Worm (Caenorhabditis elegans) whole organism, mixed stage, embryonic: ENCODE data around the gene nhr-27.

Experiments
- bed-3 ChIP-seq: fragments of 200-800 bp; sonication (Bioruptor generic); optimal IDR thresholded peaks from 3 replicates; lab custom pipeline; 2018; ENCODE audit warnings: mild to moderate bottlenecking, missing genetic modification characterization, moderate library complexity, missing compliant biosample characterization
- blmp-1 ChIP-seq: fragments of 150-350 bp; optimal IDR thresholded peaks from 2 replicates; lab custom pipeline; 2014; ENCODE audit warnings: missing biosample characterization, missing genetic modification characterization
- ceh-39 ChIP-seq: fragments of 150-350 bp; optimal IDR thresholded peaks from 2 replicates; lab custom pipeline; 2014; ENCODE audit warnings: missing biosample characterization, missing genetic modification characterization
- ceh-43 ChIP-seq: fragments of 200-800 bp; sonication (Bioruptor generic); optimal IDR thresholded peaks from 2 replicates; lab custom pipeline; 2018; ENCODE audit warnings: mild to moderate bottlenecking, missing genetic modification characterization, moderate library complexity, missing compliant biosample characterization
- ces-1 ChIP-seq: fragments of 150-350 bp; optimal IDR thresholded peaks from 2 replicates; lab custom pipeline; 2014; ENCODE audit warnings: missing biosample characterization, missing genetic modification reagents, missing genetic modification characterization
- cnd-1 ChIP-seq: fragments of 200-800 bp; sonication (Bioruptor generic); optimal IDR thresholded peaks from 2 replicates; lab custom pipeline; 2018; ENCODE audit warnings: mild to moderate bottlenecking, missing genetic modification characterization, missing compliant biosample characterization
- elt-1 ChIP-seq: sonication (generic microtip); optimal IDR thresholded peaks from 2 replicates; lab custom pipeline; 2017; ENCODE audit warnings: missing genetic modification characterization, mild to moderate bottlenecking, missing compliant biosample characterization, antibody characterized with exemption, moderate library complexity, borderline replicate concordance; ENCODE audit not compliant: insufficient read depth
- elt-3 ChIP-seq: fragments of 150-350 bp; optimal IDR thresholded peaks from 2 replicates; lab custom pipeline; 2014; ENCODE audit warnings: missing biosample characterization, missing genetic modification characterization
- ham-2 ChIP-seq: fragments of 200-800 bp; sonication (Bioruptor generic); optimal IDR thresholded peaks from 2 replicates; lab custom pipeline; 2018; ENCODE audit warnings: mild to moderate bottlenecking, missing genetic modification characterization, missing compliant biosample characterization
- hlh-1 ChIP-seq: fragments of 150-350 bp; optimal IDR thresholded peaks from 2 replicates; lab custom pipeline; 2014; ENCODE audit warnings: missing biosample characterization, missing genetic modification reagents, missing genetic modification characterization
- lin-13 ChIP-seq: fragments of 150-350 bp; optimal IDR thresholded peaks from 2 replicates; lab custom pipeline; 2014; ENCODE audit warnings: missing biosample characterization, missing genetic modification characterization
- lin-32 ChIP-seq: fragments of 200-800 bp; sonication (Bioruptor generic); optimal IDR thresholded peaks from 2 replicates; lab custom pipeline; 2018; ENCODE audit warnings: mild to moderate bottlenecking, missing genetic modification characterization, missing compliant biosample characterization
- lsy-2 ChIP-seq: fragments of 150-350 bp; optimal IDR thresholded peaks from 2 replicates; lab custom pipeline; 2014; ENCODE audit warnings: missing biosample characterization, missing genetic modification characterization
- mab-5 ChIP-seq: fragments of 150-350 bp; optimal IDR thresholded peaks from 2 replicates; lab custom pipeline; 2014; ENCODE audit warnings: missing biosample characterization, missing genetic modification characterization
- mep-1 ChIP-seq: fragments of 150-350 bp; optimal IDR thresholded peaks from 2 replicates; lab custom pipeline; 2017; ENCODE audit warnings: missing biosample characterization, missing genetic modification reagents, missing genetic modification characterization, inconsistent platforms
- mls-2 ChIP-seq: sonication (generic microtip); optimal IDR thresholded peaks from 2 replicates; lab custom pipeline; 2016; ENCODE audit warnings: mild to moderate bottlenecking, missing genetic modification characterization, moderate library complexity, missing compliant biosample characterization
- nhr-2 ChIP-seq: fragments of 150-350 bp; optimal IDR thresholded peaks from 2 replicates; lab custom pipeline; 2014; ENCODE audit warnings: missing biosample characterization, missing genetic modification characterization
- nhr-28 ChIP-seq: fragments of 150-350 bp; optimal IDR thresholded peaks from 2 replicates; lab custom pipeline; 2014; ENCODE audit warnings: missing biosample characterization, missing genetic modification characterization
- nhr-76 ChIP-seq: sonication (generic microtip); optimal IDR thresholded peaks from 2 replicates; lab custom pipeline; 2017; ENCODE audit warnings: missing biosample characterization, missing genetic modification characterization
- pha-4 ChIP-seq: fragments of 150-350 bp; optimal IDR thresholded peaks from 2 replicates; lab custom pipeline; 2018; ENCODE audit warnings: missing biosample characterization, missing genetic modification reagents, missing genetic modification characterization
- sem-2 ChIP-seq: fragments of 200-800 bp; sonication (Bioruptor generic); optimal IDR thresholded peaks from 2 replicates; lab custom pipeline; 2018; ENCODE audit warnings: mild to moderate bottlenecking, missing genetic modification characterization, missing compliant biosample characterization
- snpc-4 ChIP-seq: fragments of 150-350 bp; optimal IDR thresholded peaks from 2 replicates; lab custom pipeline; 2014; ENCODE audit warnings: missing biosample characterization, missing genetic modification characterization
- sptf-1 ChIP-seq: sonication (generic microtip); optimal IDR thresholded peaks from 2 replicates; lab custom pipeline; 2017; ENCODE audit warnings: mild to moderate bottlenecking, missing genetic modification characterization, moderate library complexity, missing compliant biosample characterization
- tbx-8 ChIP-seq: fragments of 200-800 bp; sonication (Bioruptor generic); optimal IDR thresholded peaks from 2 replicates; lab custom pipeline; 2018; ENCODE audit warnings: mild to moderate bottlenecking, missing genetic modification characterization, moderate library complexity, missing compliant biosample characterization
- unc-120 ChIP-seq: sonication (generic microtip); optimal IDR thresholded peaks from 2 replicates; lab custom pipeline; 2017; ENCODE audit warnings: missing genetic modification characterization, missing compliant biosample characterization; ENCODE audit not compliant: poor library complexity, severe bottlenecking
- unc-39 ChIP-seq: fragments of 150-350 bp; optimal IDR thresholded peaks from 2 replicates; lab custom pipeline; 2014; ENCODE audit warnings: missing biosample characterization, missing genetic modification characterization
- unc-62 ChIP-seq: fragments of 150-350 bp; optimal IDR thresholded peaks from 2 replicates; lab custom pipeline; 2014; ENCODE audit warnings: missing biosample characterization, missing genetic modification reagents, missing genetic modification characterization
- zip-8 ChIP-seq: fragments of 150-350 bp; optimal IDR thresholded peaks from 2 replicates; lab custom pipeline; 2014; ENCODE audit warnings: missing biosample characterization, missing genetic modification characterization
- ztf-11 ChIP-seq: fragments of 150-350 bp; optimal IDR thresholded peaks from 2 replicates; lab custom pipeline; 2014; ENCODE audit warnings: missing biosample characterization, missing genetic modification characterization

nhr-27 gene

DNA sequence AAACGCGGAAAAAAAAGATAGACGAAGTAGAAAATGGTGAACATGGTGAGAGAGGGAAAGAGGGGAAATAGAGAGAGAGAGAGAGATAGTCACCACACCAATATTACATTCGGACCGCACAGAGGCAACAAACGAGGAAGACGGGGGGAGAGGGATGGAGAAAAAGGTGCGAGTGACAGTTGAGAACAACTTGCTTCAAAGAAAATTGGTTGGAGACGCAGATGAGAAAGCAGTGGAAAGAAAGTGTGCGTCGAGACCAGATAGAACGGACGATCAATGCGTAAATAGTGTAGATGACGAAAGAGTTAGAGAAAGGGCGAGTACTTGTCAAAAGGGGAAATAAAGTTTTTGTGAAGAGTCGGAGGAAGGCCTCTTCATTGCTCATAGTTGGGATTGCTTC, 137.7 kb downstream of the nhr-27 start (continued):
- no peak for TF ChIP-seq cnd-1 (tag; lab: Kevin White, UChicago)
- TF ChIP-seq bed-3 = no peak
- no peak for TF ChIP-seq snpc-4
- peak; percentile 72 for TF ChIP-seq hlh-1
- TF ChIP-seq nhr-2 (tag; lab: Kevin White, UChicago) = peak; percentile 13

DNA sequence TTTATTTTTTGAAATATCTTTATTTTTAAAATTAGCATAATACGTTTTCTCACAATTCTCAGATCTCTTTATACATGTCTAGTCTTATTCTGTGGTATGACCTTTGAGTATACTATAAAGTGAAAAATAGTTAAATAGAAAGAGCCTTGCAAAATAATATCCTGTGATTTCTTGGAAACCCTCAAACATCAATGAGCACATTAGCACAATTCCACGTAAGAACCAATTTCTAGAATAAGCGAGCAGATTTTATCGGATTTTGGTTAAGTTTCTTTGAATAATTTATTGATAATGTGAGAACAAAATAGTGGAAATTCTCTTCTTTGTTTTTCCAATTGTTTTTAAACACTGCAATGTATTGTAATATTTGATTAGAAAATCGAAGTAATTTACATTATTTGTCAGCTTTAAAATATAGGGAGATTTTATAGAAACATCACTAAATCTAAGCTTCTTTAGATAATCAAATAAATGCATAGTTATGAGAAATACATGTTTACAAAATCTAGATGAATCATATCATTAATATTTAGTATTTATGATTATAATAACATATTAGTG, 139.1 kb downstream of the nhr-27 start:
- TF ChIP-seq lin-32 (GFP tag; lab: Kevin White, UChicago) (no peak), mep-1 (no peak), ham-2 (GFP tag; lab: Kevin White, UChicago) (no peak), lsy-2 (tag; lab: Kevin White, UChicago) (no peak), nhr-76 (tag; lab: Kevin White, UChicago) (no peak), ceh-39 (tag; lab: Kevin White, UChicago) (no peak), unc-62 (GFP tag; lab: Kevin White, UChicago) (no peak), unc-120 (tag; lab: Kevin White, UChicago) (no peak), elt-1 (tag; lab: Kevin White, UChicago) (no peak), ceh-43 (GFP tag; lab: Kevin White, UChicago) (no peak), blmp-1 (tag; lab: Kevin White, UChicago) (no peak), elt-3 (tag; lab: Kevin White, UChicago) (no peak), hlh-1 (no peak), tbx-8 (GFP tag; lab: Kevin White, UChicago) (no peak), cnd-1 (tag; lab: Kevin White, UChicago) (no peak), pha-4 (tag; lab: Kevin White, UChicago) (no peak), zip-8 (tag; lab: Kevin White, UChicago) (no peak), unc-39 (tag; lab: Kevin White, UChicago) (no peak)

DNA sequence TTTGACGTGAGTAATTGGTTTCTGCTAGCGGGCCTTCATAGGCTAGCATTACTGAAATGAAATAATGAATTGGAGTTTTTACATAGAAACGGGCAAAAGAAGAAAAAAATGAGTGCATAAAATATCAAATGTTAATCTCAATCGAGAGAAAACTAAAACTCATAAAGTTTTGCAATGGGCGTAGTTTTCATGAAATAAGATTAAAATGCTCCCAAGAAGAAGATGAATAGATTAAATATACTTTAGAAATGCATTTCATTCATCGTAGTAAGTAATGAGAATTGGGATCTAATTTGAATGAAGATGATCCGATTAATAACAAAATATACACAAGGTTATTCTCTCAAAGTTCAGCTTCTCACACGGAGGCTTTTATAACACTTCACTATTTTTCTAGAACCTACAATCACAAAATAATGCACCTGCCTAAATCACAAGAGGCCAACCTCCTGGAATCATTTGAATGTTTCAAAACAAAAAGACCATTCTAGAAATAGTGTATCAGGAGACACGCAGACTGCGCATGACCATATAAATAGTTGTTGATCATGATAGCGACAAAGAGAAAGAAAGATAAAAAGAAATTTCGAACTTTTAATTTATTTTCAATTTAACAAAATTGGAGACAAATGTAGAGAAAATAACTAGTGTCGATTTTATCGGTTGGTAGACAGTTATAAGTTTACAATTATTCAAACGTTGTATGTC, 140.2 kb downstream of the nhr-27 start, which contains the start of gene nhr-17:
Gene nhr-17, minus strand, starts transcription at position 51 of the 708 bp plus-strand sequence.
- no peak for TF ChIP-seq nhr-2 (tag; lab: Kevin White, UChicago)
- TF ChIP-seq snpc-4 = no peak
- no peak for TF ChIP-seq mab-5 (tag; lab: Kevin White, UChicago)
- TF ChIP-seq ztf-11 = no peak
- TF ChIP-seq pha-4 (tag; lab: Kevin White, UChicago) = no peak
- TF ChIP-seq unc-120 (tag; lab: Kevin White, UChicago) = no peak
- no peak for TF ChIP-seq tbx-8 (GFP tag; lab: Kevin White, UChicago)
- no peak for TF ChIP-seq lin-32 (GFP tag; lab: Kevin White, UChicago)
- no peak for TF ChIP-seq zip-8 (tag; lab: Kevin White, UChicago)
- TF ChIP-seq sptf-1 (tag; lab: Kevin White, UChicago) = no peak
- no peak for TF ChIP-seq unc-39 (tag; lab: Kevin White, UChicago)

DNA sequence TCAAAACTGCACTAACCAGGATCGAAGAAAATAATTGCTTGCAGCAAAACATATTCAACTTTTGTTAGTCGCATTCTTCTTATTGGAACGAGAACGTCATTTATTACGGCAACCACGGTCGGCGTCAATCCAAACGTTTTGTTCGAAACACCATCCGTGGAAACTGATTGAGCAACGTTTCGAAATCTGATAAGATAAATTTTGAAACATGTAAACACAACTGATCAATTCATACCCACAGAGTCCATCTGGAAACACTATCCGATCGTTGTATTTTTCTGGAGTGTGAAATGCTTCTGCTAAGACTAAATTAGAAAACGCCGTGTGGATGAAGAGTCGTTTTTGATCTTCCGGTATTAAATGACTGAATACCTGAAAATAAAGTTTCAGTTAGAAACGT, 142.3 kb downstream of the nhr-27 start:
- TF ChIP-seq zip-8 (tag; lab: Kevin White, UChicago) = no peak
- TF ChIP-seq snpc-4 = no peak
- no peak for TF ChIP-seq elt-1 (tag; lab: Kevin White, UChicago)
- no peak for TF ChIP-seq ces-1
- no peak for TF ChIP-seq blmp-1 (tag; lab: Kevin White, UChicago)
- no peak for TF ChIP-seq lin-32 (GFP tag; lab: Kevin White, UChicago)
- TF ChIP-seq lin-13 (tag; lab: Kevin White, UChicago) = no peak
- no peak for TF ChIP-seq ztf-11
- TF ChIP-seq tbx-8 (GFP tag; lab: Kevin White, UChicago) = no peak
- no peak for TF ChIP-seq nhr-28
- no peak for TF ChIP-seq ceh-43 (GFP tag; lab: Kevin White, UChicago)
- TF ChIP-seq nhr-76 (tag; lab: Kevin White, UChicago) = no peak
- no peak for TF ChIP-seq cnd-1 (tag; lab: Kevin White, UChicago)
- no peak for TF ChIP-seq elt-3 (tag; lab: Kevin White, UChicago)
- TF ChIP-seq mab-5 (tag; lab: Kevin White, UChicago) = no peak
- TF ChIP-seq mls-2 (tag; lab: Kevin White, UChicago) = no peak
- TF ChIP-seq sem-2 (GFP tag; lab: Kevin White, UChicago) = no peak
